Fruit fly (Drosophila melanogaster) whole organism, prepupa: Measurements from ENCODE around the gene Acp63F.

Experiments used
- CG3032 ChIP-seq: fragments of 200-800 bp; optimal IDR thresholded peaks from 2 replicates; lab custom pipeline; 2019; ENCODE audit warnings: missing biosample characterization, mild to moderate bottlenecking, missing genetic modification characterization, moderate library complexity
- Hr4 ChIP-seq: fragments of 200-800 bp; sonication (Bioruptor generic); optimal IDR thresholded peaks from 3 replicates; lab custom pipeline; 2016; ENCODE audit warnings: missing biosample characterization, missing genetic modification characterization
- Lpt ChIP-seq: fragments of 200-800 bp; sonication (Bioruptor generic); optimal IDR thresholded peaks from 3 replicates; lab custom pipeline; 2016; ENCODE audit warnings: missing biosample characterization, missing genetic modification characterization
- Sox102F ChIP-seq: fragments of 200-800 bp; sonication (Bioruptor generic); optimal IDR thresholded peaks from 2 replicates; lab custom pipeline; 2016; ENCODE audit warnings: missing biosample characterization, mild to moderate bottlenecking, missing genetic modification characterization
- acj6 ChIP-seq: fragments of 200-800 bp; sonication (Bioruptor generic); optimal IDR thresholded peaks from 3 replicates; lab custom pipeline; 2016; ENCODE audit warnings: missing biosample characterization, missing genetic modification characterization
- dsx ChIP-seq: fragments of 200-800 bp; optimal IDR thresholded peaks from 3 replicates; lab custom pipeline; 2019; ENCODE audit warnings: missing biosample characterization, mild to moderate bottlenecking, missing genetic modification characterization, moderate library complexity; ENCODE audit not compliant: poor library complexity, severe bottlenecking
- salr ChIP-seq, 2 experiments: fragments of 200-800 bp; sonication (Bioruptor generic); optimal IDR thresholded peaks; 3 replicates each; lab custom pipeline; 2016 to 2018; ENCODE audit warnings: missing biosample characterization in 2 of 2, missing genetic modification characterization in 2 of 2, mild to moderate bottlenecking in 1 of 2

- TF ChIP-seq salr (GFP tag; optimal IDR thresholded peaks at IDR 0.05; lab: Kevin White, UChicago) (no peak), Lpt (GFP tag; lab: Kevin White, UChicago) (no peak), CG3032 (tag; lab: Kevin White, UChicago) (no peak), Sox102F (GFP tag; lab: Kevin White, UChicago) (no peak), dsx (GFP tag; lab: Kevin White, UChicago) (no peak), Hr4 (no peak), acj6 (GFP tag; lab: Kevin White, UChicago) (no peak)
Observed at dm6 chr3L:3809943-3810342, 6.2 kb downstream of the Acp63F start, which contains the start of gene CG32262.
